Worm (Caenorhabditis elegans) whole organism, L1 larva: ENCODE measurements around the gene C35A11.2.
A peak's percentile ranks its signal among the peaks of the same experiment; 100 is the strongest.

ENCODE experiments used
- ama-1 ChIP-seq: fragments of 150-350 bp; optimal IDR thresholded peaks from 2 replicates; lab custom pipeline; 2014
- elt-3 ChIP-seq, 6 experiments: fragments of 150-350 bp in 1 of 6; sonication (generic microtip); optimal IDR thresholded peaks; 2 replicates each; lab custom pipeline; 2017 to 2018; ENCODE audit warnings: missing biosample characterization in 6 of 6, missing genetic modification characterization in 6 of 6, inconsistent platforms in 1 of 6
- isw-1 ChIP-seq: fragments of 200-800 bp; sonication (Bioruptor generic); IDR thresholded peaks from 2 replicates; pipeline ENCODE4 v1.3.6; 2022; ENCODE audit warnings: missing genetic modification characterization, missing compliant biosample characterization
- mab-9 ChIP-seq: fragments of 200-800 bp; sonication (Bioruptor generic); IDR thresholded peaks from 2 replicates; pipeline ENCODE4 v1.3.6; 2022; ENCODE audit warnings: missing genetic modification reagents, missing genetic modification characterization, missing compliant biosample characterization
- nhr-12 ChIP-seq: sonication (generic microtip); optimal IDR thresholded peaks from 2 replicates; lab custom pipeline; 2017; ENCODE audit warnings: missing biosample characterization, missing genetic modification characterization
- nhr-77 ChIP-seq: fragments of 150-350 bp; optimal IDR thresholded peaks from 2 replicates; lab custom pipeline; 2014; ENCODE audit warnings: missing biosample characterization, missing genetic modification characterization
- nhr-90 ChIP-seq: sonication (generic microtip); optimal IDR thresholded peaks from 2 replicates; lab custom pipeline; 2016; ENCODE audit warnings: mild to moderate bottlenecking, missing genetic modification characterization, missing compliant biosample characterization; ENCODE audit not compliant: poor library complexity
- skn-1 ChIP-seq: fragments of 150-350 bp; optimal IDR thresholded peaks from 2 replicates; lab custom pipeline; 2014; ENCODE audit warnings: missing biosample characterization, missing genetic modification characterization
- sptf-1 ChIP-seq: fragments of 150-350 bp; optimal IDR thresholded peaks from 2 replicates; lab custom pipeline; 2014; ENCODE audit warnings: missing biosample characterization, missing genetic modification characterization
- unc-62 ChIP-seq: fragments of 150-350 bp; optimal IDR thresholded peaks from 2 replicates; lab custom pipeline; 2014; ENCODE audit warnings: missing biosample characterization, missing genetic modification reagents, missing genetic modification characterization
- ztf-11 ChIP-seq, 2 experiments: sonication (generic microtip); optimal IDR thresholded peaks; 2 replicates each; lab custom pipeline; 2016 to 2017; ENCODE audit warnings: missing genetic modification characterization in 2 of 2, missing biosample characterization in 1 of 2, missing compliant biosample characterization in 1 of 2

ce11 chrV:5425008-5425407, 38.9 kb downstream of the C35A11.2 start:
- TF ChIP-seq ama-1 (lab: Kevin White, UChicago) (no peak), elt-3 (tag; optimal IDR thresholded peaks at IDR 0.05; lab: Kevin White, UChicago) (peak; percentile 62 to 96 (median 86)), nhr-77 (tag; lab: Kevin White, UChicago) (no peak), nhr-12 (no peak), skn-1 (tag; lab: Kevin White, UChicago) (no peak), isw-1 (GFP tag; lab: Robert Waterston, UW) (no peak), nhr-90 (tag; lab: Kevin White, UChicago) (peak; percentile 78), mab-9 (GFP tag; lab: Robert Waterston, UW) (no peak), unc-62 (GFP tag; lab: Kevin White, UChicago) (no peak), sptf-1 (tag; lab: Kevin White, UChicago) (no peak), ztf-11 (tag; optimal IDR thresholded peaks at IDR 0.05; lab: Kevin White, UChicago) (no peak)
